Worm (Caenorhabditis elegans) whole organism, dauer: ENCODE results near the gene C25F9.13.

Experiments
- unc-62 ChIP-seq: sonication (generic microtip); optimal IDR thresholded peaks from 2 replicates; lab custom pipeline; 2017; ENCODE audit warnings: missing biosample characterization, missing genetic modification reagents, missing genetic modification characterization

Gene C25F9.13

ce11 chrV:19356717-19357116, 42.1 kb downstream of the C25F9.13 start:
- no peak for TF ChIP-seq unc-62 (GFP tag; lab: Kevin White, UChicago)

- no peak for TF ChIP-seq unc-62 (GFP tag; lab: Kevin White, UChicago)
These were observed 43.6 kb downstream of the C25F9.13 start for ce11 chrV:19355219-19355618.

ce11 chrV:19354506-19354905, 44.3 kb downstream of the C25F9.13 start:
- TF ChIP-seq unc-62 (GFP tag; lab: Kevin White, UChicago), result no peak

ce11 chrV:19351944-19352343, 46.8 kb downstream of the C25F9.13 start:
- TF ChIP-seq unc-62 (GFP tag; lab: Kevin White, UChicago), result no peak
